Worm (Caenorhabditis elegans) whole organism, L4 larva: ENCODE results near the gene csa-1.

Experiments used
- ZK337.2 ChIP-seq: fragments of 200-800 bp; sonication (Bioruptor generic); IDR thresholded peaks from 2 replicates; pipeline ENCODE4 v1.3.6; 2022; ENCODE audit warnings: missing genetic modification reagents, missing genetic modification characterization, missing compliant biosample characterization
- jun-1 ChIP-seq: fragments of 150-350 bp; optimal IDR thresholded peaks from 2 replicates; lab custom pipeline; 2014; ENCODE audit warnings: missing biosample characterization, missing genetic modification reagents, missing genetic modification characterization
- zag-1 ChIP-seq: fragments of 150-350 bp; optimal IDR thresholded peaks from 2 replicates; lab custom pipeline; 2014; ENCODE audit warnings: missing biosample characterization, missing genetic modification characterization
- zfp-3 ChIP-seq: fragments of 200-800 bp; sonication (Bioruptor generic); conservative IDR thresholded peaks from 2 replicates; pipeline ENCODE4 v1.3.6; 2022; ENCODE audit warnings: missing genetic modification reagents, missing genetic modification characterization, missing compliant biosample characterization

- TF ChIP-seq zag-1 (tag; lab: Kevin White, UChicago): no peak
- TF ChIP-seq zfp-3 (GFP tag; lab: Robert Waterston, UW): no peak
- TF ChIP-seq ZK337.2 (GFP tag; lab: Robert Waterston, UW): no peak
- TF ChIP-seq jun-1: no peak
Observed at ce11 chrII:9268983-9269382, 50.5 kb downstream of the csa-1 start.
